Fruit fly (Drosophila melanogaster) Kc167 (cell line): Measurements from ENCODE around the gene Adk2.

Source experiments
- Myc ChIP-seq: fragments of >200 bp; optimal IDR thresholded peaks from 2 replicates; lab custom pipeline; 2017; ENCODE audit warnings: missing external identifiers
- Sin3A ChIP-seq: fragments of >200 bp; optimal IDR thresholded peaks from 2 replicates; lab custom pipeline; 2018; ENCODE audit warnings: missing external identifiers
- psq ChIP-seq: fragments of >200 bp; optimal IDR thresholded peaks from 2 replicates; lab custom pipeline; 2017; ENCODE audit warnings: missing external identifiers

DNA sequence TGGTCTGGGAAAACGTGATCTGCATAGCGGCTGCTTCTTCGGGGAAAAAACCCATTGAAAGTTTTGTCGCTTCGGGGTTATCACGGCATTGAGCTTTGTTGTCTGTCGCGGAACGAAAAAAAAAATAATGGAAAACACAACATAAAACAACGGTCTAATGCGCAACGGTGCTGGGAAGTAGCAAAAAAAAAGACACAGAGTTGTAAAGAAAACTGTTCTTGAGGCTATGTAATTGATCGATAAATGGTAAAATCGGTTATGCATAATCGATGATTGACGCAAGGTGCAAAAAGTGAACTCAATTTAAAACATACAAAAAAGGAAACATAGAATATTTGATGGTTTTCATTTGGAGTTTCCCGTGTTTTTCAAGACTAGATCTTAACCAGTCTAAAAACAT lies 8.8 kb upstream of the Adk2 start:
- TF ChIP-seq Sin3A (no peak), psq (lab: Kevin White, UChicago) (no peak), Myc (lab: Kevin White, UChicago) (no peak)
